Worm (Caenorhabditis elegans): ENCODE measurements around the gene C25G4.3.

The C25G4.3 gene

DNA sequence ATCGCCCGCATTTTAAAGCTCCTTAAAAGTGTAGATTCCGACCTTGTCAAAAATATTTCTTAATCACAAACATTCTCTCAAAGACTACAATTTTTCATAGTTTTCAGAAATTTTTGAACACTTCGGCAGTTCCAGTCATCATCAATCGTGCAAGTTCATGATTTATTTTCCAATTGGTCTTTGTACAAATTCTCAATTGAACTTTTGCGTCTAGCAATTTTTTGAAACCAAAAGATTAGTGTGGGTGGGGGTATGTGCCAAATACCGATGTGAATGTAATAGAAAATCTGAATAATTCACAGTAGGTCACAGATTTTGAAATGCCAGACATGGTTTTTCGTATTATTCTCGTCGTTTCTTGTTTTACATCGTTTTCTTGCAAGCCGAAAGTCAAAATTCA, 7.3 kb downstream of the C25G4.3 start, which contains the start of gene clec-185:
Gene clec-185 (plus strand): TSS at position 301 of the 400 bp plus-strand sequence.
- no peak for TF ChIP-seq unc-62 (GFP tag; optimal IDR thresholded peaks at IDR 0.05)

- no peak for TF ChIP-seq unc-62 (GFP tag; optimal IDR thresholded peaks at IDR 0.05)
These were observed 10.2 kb downstream of the C25G4.3 start, which contains the start of gene irg-4 for ce11 chrIV:12435442-12435841. Gene irg-4, plus strand, starts transcription at chrIV:12435833.

- no peak for TF ChIP-seq unc-62 (GFP tag; optimal IDR thresholded peaks at IDR 0.05)
These were observed 13.3 kb downstream of the C25G4.3 start, which contains the start of gene clec-184 for ce11 chrIV:12432340-12432739. Gene clec-184, plus strand, starts transcription at chrIV:12432640.

DNA sequence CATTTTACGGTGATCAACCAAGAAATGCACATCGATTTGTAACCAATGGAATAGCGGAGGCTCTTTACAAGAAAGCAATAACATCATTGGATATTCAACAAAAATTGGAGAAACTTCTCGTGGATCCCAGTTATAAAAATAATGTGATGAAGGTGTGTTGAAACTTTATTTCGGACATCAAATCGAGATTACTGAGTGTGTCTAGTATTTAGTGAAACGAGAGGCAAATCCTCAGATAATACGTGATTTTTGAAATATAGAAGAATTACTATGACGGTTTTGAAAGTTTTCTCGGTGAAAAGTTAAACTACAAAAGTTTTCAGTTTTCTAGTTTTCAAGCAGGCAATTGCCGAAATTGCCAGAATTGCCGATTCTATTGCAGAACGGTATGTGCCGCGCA, 13.9 kb downstream of the C25G4.3 start:
- no peak for TF ChIP-seq unc-62 (GFP tag; optimal IDR thresholded peaks at IDR 0.05)

DNA sequence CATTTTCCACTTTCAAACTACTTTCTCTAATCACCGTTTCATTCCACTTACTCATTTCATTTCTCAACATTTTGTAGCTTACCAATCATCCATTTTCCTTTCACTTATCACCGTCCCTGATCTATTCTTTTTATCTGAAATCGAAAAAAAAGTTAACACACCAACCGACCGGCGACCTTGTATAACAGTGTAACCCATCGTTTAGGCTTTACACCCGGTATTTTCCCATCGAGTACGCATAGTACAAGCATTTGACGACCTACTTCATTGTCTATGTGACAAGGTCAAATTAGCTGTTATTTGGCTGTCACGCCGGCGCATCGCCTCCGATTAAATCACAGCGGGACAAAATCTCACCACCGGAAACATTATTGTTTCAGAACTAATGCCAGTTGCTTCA, 16.2 kb downstream of the C25G4.3 start:
- no peak for TF ChIP-seq unc-62 (GFP tag; optimal IDR thresholded peaks at IDR 0.05)

DNA sequence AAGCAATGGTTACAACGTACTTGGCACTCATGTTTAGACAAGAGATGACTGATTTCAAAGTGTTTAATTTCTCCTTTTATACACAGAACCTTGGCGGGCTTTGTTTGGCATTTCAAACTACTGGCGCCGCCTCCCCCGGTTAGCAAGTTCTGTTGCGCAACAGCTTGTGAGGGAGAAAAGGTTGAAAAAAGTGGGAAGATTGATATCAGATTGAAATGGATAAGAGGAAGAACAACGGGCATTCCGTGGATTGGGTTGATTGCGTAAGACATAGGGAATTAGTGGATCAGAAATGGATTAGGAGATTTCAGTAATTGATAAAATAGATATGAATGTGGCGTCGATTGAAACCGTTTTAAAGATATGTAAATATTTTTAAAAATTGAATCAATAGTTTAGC, 17.2 kb downstream of the C25G4.3 start, which contains the start of gene col-130:
Gene col-130 (minus strand): TSS at position 50 of the 400 bp plus-strand sequence.
- TF ChIP-seq unc-62 (GFP tag; optimal IDR thresholded peaks at IDR 0.05): no peak

- no peak for TF ChIP-seq unc-62 (GFP tag; optimal IDR thresholded peaks at IDR 0.05)
These were observed 17.9 kb downstream of the C25G4.3 start for ce11 chrIV:12427687-12428284.

DNA sequence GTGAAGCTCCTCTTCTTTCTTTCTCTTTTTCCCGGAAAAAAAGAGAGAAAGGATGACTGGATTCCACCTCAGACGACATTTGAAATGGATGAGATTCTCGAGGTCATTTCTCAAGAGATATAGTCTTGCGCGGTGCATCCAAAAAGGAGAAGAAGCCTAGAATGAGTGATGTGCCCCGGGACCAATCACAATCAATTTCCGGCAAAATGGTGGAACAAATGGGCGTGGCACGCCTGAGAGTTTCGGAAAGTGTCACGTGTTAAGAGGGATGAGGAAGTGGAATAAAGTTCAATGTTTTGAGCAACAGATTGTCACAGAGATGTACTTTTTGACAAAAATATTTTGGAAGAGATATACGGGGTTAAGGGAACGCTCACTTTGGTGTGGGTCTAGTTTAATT, 20.1 kb downstream of the C25G4.3 start:
- no peak for TF ChIP-seq unc-62 (GFP tag; optimal IDR thresholded peaks at IDR 0.05)

ce11 chrIV:12420455-12420854, 25.2 kb downstream of the C25G4.3 start, which contains the start of gene ugt-65:
Gene ugt-65, plus strand, starts transcription at chrIV:12420683.
- TF ChIP-seq unc-62 (GFP tag; optimal IDR thresholded peaks at IDR 0.05): no peak

DNA sequence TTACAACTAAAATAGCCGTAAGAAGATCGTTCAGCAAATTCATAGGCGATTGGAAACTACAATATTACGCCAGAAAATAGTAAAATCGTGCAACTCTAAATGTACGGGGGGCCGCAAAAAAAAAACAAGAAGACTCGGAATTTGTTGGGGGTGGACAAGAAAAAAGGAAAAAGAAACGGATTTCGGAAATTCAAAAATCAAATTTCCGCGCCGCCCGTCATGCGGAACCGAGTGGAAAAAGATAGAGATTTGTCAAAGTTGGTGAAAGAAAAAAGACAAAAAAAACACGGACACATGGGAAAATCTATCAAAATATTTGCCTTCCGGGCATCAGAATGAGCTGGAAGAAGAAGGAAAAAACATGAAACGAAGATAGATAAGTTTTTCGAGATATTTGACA, 26.4 kb downstream of the C25G4.3 start:
- TF ChIP-seq unc-62 (GFP tag; optimal IDR thresholded peaks at IDR 0.05): no peak

ce11 chrIV:12417536-12418195, 28.0 kb downstream of the C25G4.3 start, which contains the start of gene F08G5.3:
Gene F08G5.3, minus strand, starts transcription at chrIV:12417586.
- no peak for TF ChIP-seq unc-62 (GFP tag; optimal IDR thresholded peaks at IDR 0.05)

ce11 chrIV:12416629-12417404, 28.9 kb downstream of the C25G4.3 start:
- TF ChIP-seq unc-62 (GFP tag; optimal IDR thresholded peaks at IDR 0.05): no peak

DNA sequence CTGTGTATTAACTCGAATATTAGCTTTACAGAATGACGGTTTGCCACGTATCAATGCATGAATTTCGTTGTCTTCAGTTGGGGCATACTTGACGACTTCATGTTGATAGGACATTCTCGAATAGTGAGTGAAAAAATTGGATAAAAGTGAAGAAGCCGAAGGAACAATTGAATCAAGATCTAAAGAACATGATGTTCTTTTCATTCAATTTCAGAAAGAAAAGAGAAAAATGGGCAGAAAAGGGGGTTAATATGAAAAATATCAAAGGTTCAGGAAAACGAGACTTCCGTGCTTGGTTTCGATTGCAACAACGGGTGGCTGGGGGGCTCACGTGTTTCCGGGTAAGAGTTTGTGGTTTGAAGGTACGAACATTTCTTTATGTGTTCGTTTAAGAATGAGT, 31.1 kb downstream of the C25G4.3 start:
- TF ChIP-seq unc-62 (GFP tag; optimal IDR thresholded peaks at IDR 0.05): no peak

DNA sequence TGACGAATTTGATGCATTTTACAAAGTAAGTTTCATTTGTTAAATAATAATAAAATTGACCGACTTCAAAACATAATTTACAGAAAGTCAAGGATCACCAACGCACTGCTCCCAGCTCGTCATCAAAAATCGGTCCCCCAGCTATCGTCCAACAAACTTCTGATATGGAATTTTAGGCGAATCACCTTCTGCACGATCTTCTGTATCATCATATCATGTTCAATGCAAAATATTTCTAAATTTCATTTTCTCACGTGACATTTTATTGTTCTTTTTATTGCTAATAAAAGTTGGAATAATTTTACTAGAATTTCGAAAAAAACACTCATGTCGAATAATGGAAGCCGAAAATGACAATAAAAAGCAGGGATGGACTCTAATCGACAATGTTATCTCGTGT, 35.5 kb downstream of the C25G4.3 start, which contains the start of gene acl-13:
Gene acl-13 (plus strand): TSS at position 301 of the 400 bp plus-strand sequence.
- no peak for TF ChIP-seq unc-62 (GFP tag; optimal IDR thresholded peaks at IDR 0.05)

ce11 chrIV:12408625-12409024, 37.1 kb downstream of the C25G4.3 start, which contains the start of gene dsb-1:
Gene dsb-1, plus strand, starts transcription at chrIV:12408925.
- no peak for TF ChIP-seq unc-62 (GFP tag; optimal IDR thresholded peaks at IDR 0.05)

ce11 chrIV:12404137-12404536, 41.5 kb downstream of the C25G4.3 start, which contains the start of gene gex-3:
Gene gex-3, plus strand, starts transcription at chrIV:12404431.
- no peak for TF ChIP-seq unc-62 (GFP tag; optimal IDR thresholded peaks at IDR 0.05)
